Worm (Caenorhabditis elegans) whole organism, L4 larva: ENCODE measurements around the gene T16A9.3.
"Not testable (repeated sequence)": the region's sequence is repeated elsewhere in the genome, so short reads cannot be mapped to it uniquely, and the experiment has no call there.

Experiments used
- ceh-82 ChIP-seq: sonication (generic microtip); optimal IDR thresholded peaks from 2 replicates; lab custom pipeline; 2017; ENCODE audit warnings: missing biosample characterization, missing genetic modification characterization
- daf-12 ChIP-seq: fragments of 150-350 bp; optimal IDR thresholded peaks from 2 replicates; lab custom pipeline; 2014; ENCODE audit warnings: missing biosample characterization, missing genetic modification reagents, missing genetic modification characterization
- mdt-29 ChIP-seq: fragments of 200-800 bp; sonication (Bioruptor generic); IDR thresholded peaks from 2 replicates; pipeline ENCODE4 v1.3.6; 2022; ENCODE audit warnings: missing genetic modification reagents, missing genetic modification characterization, missing compliant biosample characterization
- mep-1 ChIP-seq: fragments of 150-350 bp; sonication (generic microtip); optimal IDR thresholded peaks from 3 replicates; lab custom pipeline; 2014; ENCODE audit warnings: missing biosample characterization, missing genetic modification characterization
- nhr-237 ChIP-seq: sonication (generic microtip); optimal IDR thresholded peaks from 2 replicates; lab custom pipeline; 2017; ENCODE audit warnings: missing biosample characterization, missing genetic modification characterization
- pqm-1 ChIP-seq: sonication (generic microtip); optimal IDR thresholded peaks from 2 replicates; lab custom pipeline; 2017; ENCODE audit warnings: missing biosample characterization, missing genetic modification characterization
- set-16 ChIP-seq: fragments of 200-800 bp; sonication (Bioruptor generic); IDR thresholded peaks from 2 replicates; pipeline ENCODE4 v1.3.6; 2022; ENCODE audit warnings: missing genetic modification reagents, missing genetic modification characterization, missing compliant biosample characterization
- snpc-4 ChIP-seq: fragments of 150-350 bp; optimal IDR thresholded peaks from 2 replicates; lab custom pipeline; 2014; ENCODE audit warnings: missing biosample characterization, missing genetic modification characterization
- unc-130 ChIP-seq: sonication (generic microtip); optimal IDR thresholded peaks from 2 replicates; lab custom pipeline; 2016; ENCODE audit warnings: missing genetic modification reagents, missing genetic modification characterization, missing compliant biosample characterization
- ztf-11 ChIP-seq: fragments of 150-350 bp; optimal IDR thresholded peaks from 2 replicates; lab custom pipeline; 2014; ENCODE audit warnings: missing biosample characterization, missing genetic modification characterization

ce11 chrV:14203809-14204208, 1.5 kb upstream of the T16A9.3 start:
- not testable (repeated sequence) for TF ChIP-seq unc-130; ceh-82 (tag; lab: Kevin White, UChicago); daf-12 (tag; lab: Kevin White, UChicago); mdt-29; snpc-4 (tag; lab: Kevin White, UChicago); pqm-1; ztf-11; mep-1 (tag; lab: Kevin White, UChicago); nhr-237
- peak; percentile 20; the same call in 1 of the 2 replicates for TF ChIP-seq set-16 (GFP tag; lab: Robert Waterston, UW)
